Worm (Caenorhabditis elegans) whole organism, L1 larva: Measurements from ENCODE around the gene fbxb-49.

ENCODE experiments used
- ceh-82 ChIP-seq, 3 experiments: fragments of 150-350 bp in 1 of 3; sonication (generic microtip) in 2 of 3; optimal IDR thresholded peaks; 2 replicates each; lab custom pipeline; 2014 to 2017; ENCODE audit warnings: missing biosample characterization in 3 of 3, missing genetic modification characterization in 3 of 3
- dpl-1 ChIP-seq, 3 experiments: fragments of 150-350 bp in 2 of 3; sonication (generic microtip) in 1 of 3; optimal IDR thresholded peaks; 2 replicates each; lab custom pipeline; 2014 to 2017; ENCODE audit warnings: missing biosample characterization in 3 of 3, missing genetic modification characterization in 3 of 3, missing genetic modification reagents in 3 of 3
- fos-1 ChIP-seq: fragments of 150-350 bp; optimal IDR thresholded peaks from 2 replicates; lab custom pipeline; 2014; ENCODE audit warnings: missing biosample characterization, missing genetic modification characterization
- lin-13 ChIP-seq: fragments of 150-350 bp; optimal IDR thresholded peaks from 2 replicates; lab custom pipeline; 2014; ENCODE audit warnings: missing biosample characterization, missing genetic modification reagents, missing genetic modification characterization
- lin-39 ChIP-seq: fragments of 150-350 bp; optimal IDR thresholded peaks from 2 replicates; lab custom pipeline; 2014; ENCODE audit warnings: missing biosample characterization, missing genetic modification reagents, missing genetic modification characterization
- nhr-11 ChIP-seq: fragments of 150-350 bp; optimal IDR thresholded peaks from 2 replicates; lab custom pipeline; 2014; ENCODE audit warnings: missing biosample characterization, missing genetic modification characterization
- nhr-237 ChIP-seq: fragments of 150-350 bp; optimal IDR thresholded peaks from 2 replicates; lab custom pipeline; 2014; ENCODE audit warnings: missing biosample characterization, missing genetic modification characterization
- nhr-28 ChIP-seq: fragments of 150-350 bp; optimal IDR thresholded peaks from 2 replicates; lab custom pipeline; 2014; ENCODE audit warnings: missing biosample characterization, missing genetic modification characterization
- pag-3 ChIP-seq: sonication (generic microtip); optimal IDR thresholded peaks from 2 replicates; lab custom pipeline; 2017; ENCODE audit warnings: missing genetic modification characterization, mild to moderate bottlenecking, missing compliant biosample characterization, antibody characterized with exemption, borderline replicate concordance; ENCODE audit not compliant: insufficient read depth
- skn-1 ChIP-seq: fragments of 150-350 bp; optimal IDR thresholded peaks from 2 replicates; lab custom pipeline; 2014; ENCODE audit warnings: missing biosample characterization, missing genetic modification characterization
- snpc-4 ChIP-seq: fragments of 150-350 bp; optimal IDR thresholded peaks from 2 replicates; lab custom pipeline; 2014; ENCODE audit warnings: missing biosample characterization, missing genetic modification characterization
- unc-62 ChIP-seq: fragments of 150-350 bp; optimal IDR thresholded peaks from 2 replicates; lab custom pipeline; 2014; ENCODE audit warnings: missing biosample characterization, missing genetic modification reagents, missing genetic modification characterization
- zag-1 ChIP-seq: fragments of 150-350 bp; optimal IDR thresholded peaks from 2 replicates; lab custom pipeline; 2014; ENCODE audit warnings: missing biosample characterization, missing genetic modification characterization

- no peak for TF ChIP-seq nhr-28
- TF ChIP-seq fos-1 (tag; lab: Kevin White, UChicago) = no peak
- TF ChIP-seq lin-13 = no peak
- TF ChIP-seq snpc-4 (tag; lab: Kevin White, UChicago) = no peak
- TF ChIP-seq lin-39 (tag; lab: Kevin White, UChicago) = no peak
- TF ChIP-seq nhr-11 = no peak
- TF ChIP-seq dpl-1 (GFP tag; optimal IDR thresholded peaks at IDR 0.05; lab: Kevin White, UChicago) = no peak
- TF ChIP-seq skn-1 (tag; lab: Kevin White, UChicago) = no peak
- TF ChIP-seq zag-1 (tag; lab: Kevin White, UChicago) = no peak
- no peak for TF ChIP-seq ceh-82 (tag; optimal IDR thresholded peaks at IDR 0.05; lab: Kevin White, UChicago)
- no peak for TF ChIP-seq nhr-237 (tag; lab: Kevin White, UChicago)
- TF ChIP-seq pag-3 (tag; lab: Kevin White, UChicago) = no peak
- TF ChIP-seq unc-62 (GFP tag; lab: Kevin White, UChicago) = no peak
Measured at ce11 chrII:1613972-1614371, 45.7 kb downstream of the fbxb-49 start, which contains the start of gene fbxa-164.
